Fruit fly (Drosophila melanogaster): ENCODE results near the gene mRpL36.

Gene mRpL36

dm6 chr3L:8127712-8128210 lies 2.8 kb upstream of the mRpL36 start, which contains the start of the genes Cds and Uba2 (continued):
- TF ChIP-seq CG4730 (GFP tag; IDR thresholded peaks at IDR 0.05) = peak; percentile 84
- TF ChIP-seq Sry-β (GFP tag; optimal IDR thresholded peaks at IDR 0.05) = peak; percentile 75
- peak; percentile 37; the same call in 1 of the 2 replicates for TF ChIP-seq CG4360 (GFP tag; IDR thresholded peaks at IDR 0.05)
- peak; percentile 86 for TF ChIP-seq H2.0 (GFP tag; IDR thresholded peaks at IDR 0.05)
- peak; percentile 47; the same call in 1 of the 3 replicates for TF ChIP-seq HLH4C (GFP tag; IDR thresholded peaks at IDR 0.05; ENCODE audit: partially characterized antibody)
- no peak for TF ChIP-seq nau (GFP tag; optimal IDR thresholded peaks at IDR 0.05)
- peak; percentile 94 for TF ChIP-seq nmo (GFP tag; optimal IDR thresholded peaks at IDR 0.05)
- peak in 1 of 2 experiments; percentile 71 for TF ChIP-seq Eip74EF (GFP tag; optimal IDR thresholded peaks at IDR 0.05)
- TF ChIP-seq maf-S (GFP tag; optimal IDR thresholded peaks at IDR 0.05) = peak; percentile 54
- TF ChIP-seq CTCF (GFP tag; optimal IDR thresholded peaks at IDR 0.05) = peak; percentile 30
- peak; percentile 74 for TF ChIP-seq Usf (GFP tag; optimal IDR thresholded peaks at IDR 0.05)
- no peak for TF ChIP-seq en (GFP tag; optimal IDR thresholded peaks at IDR 0.05)
- peak; percentile 97 for TF ChIP-seq lab (GFP tag; optimal IDR thresholded peaks at IDR 0.05)
- peak; percentile 84 for TF ChIP-seq CG33557 (GFP tag; optimal IDR thresholded peaks at IDR 0.05)
- TF ChIP-seq CG7556 (GFP tag; optimal IDR thresholded peaks at IDR 0.05) = peak; percentile 89
- peak; percentile 81 for TF ChIP-seq CG2889 (GFP tag; IDR thresholded peaks at IDR 0.05)
- TF ChIP-seq zfh1 (GFP tag; IDR thresholded peaks at IDR 0.05) = peak; percentile 89
- TF ChIP-seq CG7745 (tag; optimal IDR thresholded peaks at IDR 0.05) = no peak
- TF ChIP-seq CG2199 (GFP tag; IDR thresholded peaks at IDR 0.05) = 0 out of 3 replicates have a peak, but pooled peaks have one; percentile 8
- TF ChIP-seq CG10267 (tag; optimal IDR thresholded peaks at IDR 0.05) = peak; percentile 99
- peak; percentile 0 for TF ChIP-seq Hmx (GFP tag; optimal IDR thresholded peaks at IDR 0.05)
- TF ChIP-seq Xrp1 (GFP tag; IDR thresholded peaks at IDR 0.05) = peak; percentile 90
- TF ChIP-seq Taf1 (GFP tag; IDR thresholded peaks at IDR 0.05) = peak; percentile 86
- TF ChIP-seq E2f2 (GFP tag; IDR thresholded peaks at IDR 0.05) = peak; percentile 73
- TF ChIP-seq Blimp-1 (GFP tag; optimal IDR thresholded peaks at IDR 0.05) = peak; percentile 87
- peak; percentile 84 for TF ChIP-seq CG10979 (tag; optimal IDR thresholded peaks at IDR 0.05)
- TF ChIP-seq CG13424 (tag; optimal IDR thresholded peaks at IDR 0.05) = peak; percentile 96
- peak; percentile 73 for TF ChIP-seq Dip3 (GFP tag; optimal IDR thresholded peaks at IDR 0.05)
- peak; percentile 87 for TF ChIP-seq dmrt99B (tag; optimal IDR thresholded peaks at IDR 0.05)
- TF ChIP-seq Atf-2 (GFP tag; optimal IDR thresholded peaks at IDR 0.05) = peak; percentile 78
- TF ChIP-seq gsb (GFP tag; IDR thresholded peaks at IDR 0.05) = peak; percentile 65
- no peak for TF ChIP-seq grn (GFP tag; optimal IDR thresholded peaks at IDR 0.05)
- TF ChIP-seq D19A (tag; optimal IDR thresholded peaks at IDR 0.05) = no peak
- TF ChIP-seq CG30020 (tag; optimal IDR thresholded peaks at IDR 0.05) = peak; percentile 82
- TF ChIP-seq CG4404 (GFP tag; IDR thresholded peaks at IDR 0.05) = peak; percentile 91
- peak; percentile 96 for TF ChIP-seq slbo (GFP tag; IDR thresholded peaks at IDR 0.05)
- TF ChIP-seq cg (GFP tag; optimal IDR thresholded peaks at IDR 0.05) = no peak
- TF ChIP-seq CG15479 (GFP tag; optimal IDR thresholded peaks at IDR 0.05) = no peak
- peak; percentile 86 for TF ChIP-seq CG14050 (GFP tag; IDR thresholded peaks at IDR 0.05)
- peak; percentile 84 for TF ChIP-seq bab2 (GFP tag; optimal IDR thresholded peaks at IDR 0.05)
- TF ChIP-seq al (GFP tag; IDR thresholded peaks at IDR 0.05) = peak; percentile 94
- peak; percentile 99 for TF ChIP-seq Vsx1 (GFP tag; optimal IDR thresholded peaks at IDR 0.05)
- TF ChIP-seq CG17612 (GFP tag; IDR thresholded peaks at IDR 0.05) = peak; percentile 82
- TF ChIP-seq CG12219 (GFP tag; optimal IDR thresholded peaks at IDR 0.05) = peak; percentile 71
- TF ChIP-seq repo (GFP tag; optimal IDR thresholded peaks at IDR 0.05) = peak; percentile 64
- TF ChIP-seq CG17568 (GFP tag; optimal IDR thresholded peaks at IDR 0.05) = no peak
- TF ChIP-seq Dad (GFP tag; optimal IDR thresholded peaks at IDR 0.05) = peak; percentile 57
- peak; percentile 83 for TF ChIP-seq CG10462 (GFP tag; optimal IDR thresholded peaks at IDR 0.05)
- TF ChIP-seq C15 (GFP tag; IDR thresholded peaks at IDR 0.05) = peak; percentile 86
- peak; percentile 93 for TF ChIP-seq CG10654 (GFP tag; optimal IDR thresholded peaks at IDR 0.05)
- TF ChIP-seq Hand (GFP tag; optimal IDR thresholded peaks at IDR 0.05) = peak; percentile 86

Data from whole organism, embryonic.